Worm (Caenorhabditis elegans) whole organism, L2 larva: ENCODE results near the gene C18F10.7.

Experiments
- C34F6.9 ChIP-seq: fragments of 150-350 bp; optimal IDR thresholded peaks from 2 replicates; lab custom pipeline; 2014; ENCODE audit warnings: missing biosample characterization, missing genetic modification characterization
- F13H6.1 ChIP-seq: sonication (generic microtip); optimal IDR thresholded peaks from 2 replicates; lab custom pipeline; 2016; ENCODE audit warnings: missing genetic modification characterization, missing compliant biosample characterization
- R02D3.7 ChIP-seq: fragments of 150-350 bp; optimal IDR thresholded peaks from 2 replicates; lab custom pipeline; 2014; ENCODE audit warnings: missing biosample characterization, missing genetic modification characterization
- Y55F3AM.14 ChIP-seq: fragments of 200-800 bp; sonication (Bioruptor generic); optimal IDR thresholded peaks from 2 replicates; lab custom pipeline; 2018; ENCODE audit warnings: mild to moderate bottlenecking, missing genetic modification characterization, missing compliant biosample characterization
- ZK546.5 ChIP-seq: sonication (generic microtip); optimal IDR thresholded peaks from 2 replicates; lab custom pipeline; 2017; ENCODE audit warnings: missing biosample characterization, missing genetic modification characterization
- aly-2 ChIP-seq: fragments of 150-350 bp; optimal IDR thresholded peaks from 2 replicates; lab custom pipeline; 2014; ENCODE audit warnings: missing biosample characterization, missing genetic modification characterization
- ama-1 ChIP-seq: fragments of 150-350 bp; optimal IDR thresholded peaks from 2 replicates; lab custom pipeline; 2018; ENCODE audit warnings: inconsistent platforms
- blmp-1 ChIP-seq: sonication (generic microtip); optimal IDR thresholded peaks from 2 replicates; lab custom pipeline; 2017; ENCODE audit warnings: missing genetic modification characterization, mild to moderate bottlenecking, missing compliant biosample characterization, antibody characterized with exemption, moderate library complexity; ENCODE audit not compliant: insufficient read depth
- ceh-16 ChIP-seq: fragments of 150-350 bp; optimal IDR thresholded peaks from 2 replicates; lab custom pipeline; 2014; ENCODE audit warnings: missing biosample characterization, missing genetic modification characterization
- crh-2 ChIP-seq: sonication (generic microtip); optimal IDR thresholded peaks from 2 replicates; lab custom pipeline; 2017; ENCODE audit warnings: missing biosample characterization, missing genetic modification characterization
- dmd-4 ChIP-seq: sonication (generic microtip); optimal IDR thresholded peaks from 2 replicates; lab custom pipeline; 2017; ENCODE audit warnings: missing biosample characterization, missing genetic modification characterization
- egl-27 ChIP-seq: sonication (generic microtip); optimal IDR thresholded peaks from 3 replicates; lab custom pipeline; 2017; ENCODE audit warnings: missing biosample characterization, missing genetic modification reagents, missing genetic modification characterization
- elt-1 ChIP-seq: fragments of 150-350 bp; optimal IDR thresholded peaks from 2 replicates; lab custom pipeline; 2014; ENCODE audit warnings: missing biosample characterization, missing genetic modification characterization
- elt-3 ChIP-seq: sonication (generic microtip); optimal IDR thresholded peaks from 2 replicates; lab custom pipeline; 2017; ENCODE audit warnings: missing biosample characterization, missing genetic modification characterization
- fos-1 ChIP-seq: fragments of 150-350 bp; optimal IDR thresholded peaks from 2 replicates; lab custom pipeline; 2014; ENCODE audit warnings: missing biosample characterization, missing genetic modification characterization
- gmeb-1 ChIP-seq: fragments of 150-350 bp; optimal IDR thresholded peaks from 2 replicates; lab custom pipeline; 2014; ENCODE audit warnings: missing biosample characterization, missing genetic modification characterization
- lin-11 ChIP-seq: fragments of 150-350 bp; sonication (generic microtip); optimal IDR thresholded peaks from 2 replicates; lab custom pipeline; 2014; ENCODE audit warnings: missing biosample characterization, missing genetic modification characterization, inconsistent platforms, mixed read lengths
- lin-13 ChIP-seq: fragments of 150-350 bp; optimal IDR thresholded peaks from 2 replicates; lab custom pipeline; 2014; ENCODE audit warnings: missing biosample characterization, missing genetic modification reagents, missing genetic modification characterization
- lin-39 ChIP-seq: fragments of 150-350 bp; optimal IDR thresholded peaks from 2 replicates; lab custom pipeline; 2014; ENCODE audit warnings: missing biosample characterization, missing genetic modification reagents, missing genetic modification characterization
- lsy-2 ChIP-seq, 2 experiments: fragments of 150-350 bp in 1 of 2; sonication (generic microtip) in 1 of 2; optimal IDR thresholded peaks; 2 replicates each; lab custom pipeline; 2014 to 2017; ENCODE audit warnings: missing biosample characterization in 2 of 2, missing genetic modification characterization in 2 of 2
- mab-5 ChIP-seq: fragments of 150-350 bp; optimal IDR thresholded peaks from 2 replicates; lab custom pipeline; 2014; ENCODE audit warnings: missing biosample characterization, missing genetic modification characterization
- mdl-1 ChIP-seq, 2 experiments: fragments of 150-350 bp in 1 of 2; sonication (generic microtip) in 1 of 2; optimal IDR thresholded peaks; 2 replicates each; lab custom pipeline; 2017; ENCODE audit warnings: missing biosample characterization in 2 of 2, missing genetic modification characterization in 2 of 2
- nhr-10 ChIP-seq: sonication (generic microtip); optimal IDR thresholded peaks from 2 replicates; lab custom pipeline; 2017; ENCODE audit warnings: missing biosample characterization, missing genetic modification characterization
- nhr-11 ChIP-seq: fragments of 150-350 bp; optimal IDR thresholded peaks from 2 replicates; lab custom pipeline; 2014; ENCODE audit warnings: missing biosample characterization, missing genetic modification characterization
- nhr-12 ChIP-seq: fragments of 150-350 bp; optimal IDR thresholded peaks from 2 replicates; lab custom pipeline; 2014; ENCODE audit warnings: missing biosample characterization, missing genetic modification characterization
- nhr-129 ChIP-seq: fragments of 150-350 bp; optimal IDR thresholded peaks from 2 replicates; lab custom pipeline; 2014; ENCODE audit warnings: missing biosample characterization, missing genetic modification characterization
- nhr-21 ChIP-seq: fragments of 150-350 bp; optimal IDR thresholded peaks from 2 replicates; lab custom pipeline; 2014; ENCODE audit warnings: missing biosample characterization, missing genetic modification characterization
- nhr-23 ChIP-seq: fragments of 150-350 bp; optimal IDR thresholded peaks from 2 replicates; lab custom pipeline; 2014; ENCODE audit warnings: missing biosample characterization, missing genetic modification reagents, missing genetic modification characterization
- nhr-237 ChIP-seq: fragments of 150-350 bp; optimal IDR thresholded peaks from 2 replicates; lab custom pipeline; 2014; ENCODE audit warnings: missing biosample characterization, missing genetic modification characterization
- nhr-25 ChIP-seq: fragments of 150-350 bp; sonication (generic microtip); optimal IDR thresholded peaks from 3 replicates; lab custom pipeline; 2014; ENCODE audit warnings: missing biosample characterization, missing genetic modification characterization
- nhr-6 ChIP-seq: fragments of 150-350 bp; optimal IDR thresholded peaks from 2 replicates; lab custom pipeline; 2014; ENCODE audit warnings: missing biosample characterization, missing genetic modification characterization
- nhr-77 ChIP-seq: fragments of 150-350 bp; optimal IDR thresholded peaks from 2 replicates; lab custom pipeline; 2014; ENCODE audit warnings: missing biosample characterization, missing genetic modification characterization
- peb-1 ChIP-seq: fragments of 150-350 bp; optimal IDR thresholded peaks from 2 replicates; lab custom pipeline; 2014; ENCODE audit warnings: missing biosample characterization, missing genetic modification characterization
- sem-4 ChIP-seq: fragments of 150-350 bp; optimal IDR thresholded peaks from 2 replicates; lab custom pipeline; 2014; ENCODE audit warnings: missing biosample characterization, missing genetic modification reagents, missing genetic modification characterization
- skn-1 ChIP-seq: sonication (generic microtip); optimal IDR thresholded peaks from 2 replicates; lab custom pipeline; 2017; ENCODE audit warnings: missing biosample characterization, missing genetic modification characterization
- sma-3 ChIP-seq: sonication (generic microtip); optimal IDR thresholded peaks from 2 replicates; lab custom pipeline; 2016; ENCODE audit warnings: missing genetic modification reagents, missing genetic modification characterization, missing compliant biosample characterization
- sma-9 ChIP-seq, 2 experiments: fragments of 150-350 bp in 1 of 2; sonication (generic microtip) in 1 of 2; optimal IDR thresholded peaks; 2 replicates each; lab custom pipeline; 2014 to 2016; ENCODE audit warnings: missing genetic modification characterization in 2 of 2, mild to moderate bottlenecking in 1 of 2, missing biosample characterization in 1 of 2, missing compliant biosample characterization in 1 of 2, missing genetic modification reagents in 1 of 2, moderate library complexity in 1 of 2
- snpc-4 ChIP-seq: fragments of 150-350 bp; optimal IDR thresholded peaks from 2 replicates; lab custom pipeline; 2014; ENCODE audit warnings: missing biosample characterization, missing genetic modification characterization
- unc-39 ChIP-seq: fragments of 150-350 bp; optimal IDR thresholded peaks from 2 replicates; lab custom pipeline; 2014; ENCODE audit warnings: missing biosample characterization, missing genetic modification characterization
- unc-55 ChIP-seq: fragments of 150-350 bp; sonication (generic microtip); optimal IDR thresholded peaks from 3 replicates; lab custom pipeline; 2014; ENCODE audit warnings: missing biosample characterization, missing genetic modification reagents, missing genetic modification characterization
- unc-62 ChIP-seq: fragments of 150-350 bp; optimal IDR thresholded peaks from 2 replicates; lab custom pipeline; 2014; ENCODE audit warnings: missing biosample characterization, missing genetic modification reagents, missing genetic modification characterization
- zag-1 ChIP-seq: fragments of 150-350 bp; optimal IDR thresholded peaks from 2 replicates; lab custom pipeline; 2014; ENCODE audit warnings: missing biosample characterization, missing genetic modification characterization
- ztf-1 ChIP-seq: fragments of 200-800 bp; sonication (Bioruptor generic); conservative IDR thresholded peaks from 2 replicates; pipeline ENCODE4 v1.3.6; 2022; ENCODE audit warnings: missing genetic modification characterization, missing compliant biosample characterization
- ztf-4 ChIP-seq: fragments of 150-350 bp; optimal IDR thresholded peaks from 2 replicates; lab custom pipeline; 2014; ENCODE audit warnings: missing biosample characterization, missing genetic modification characterization

C18F10.7 gene

ce11 chrIII:6287195-6287594 is 9.0 kb upstream of the C18F10.7 start, which contains the start of gene F47D12.6:
Gene F47D12.6, minus strand, starts transcription at chrIII:6287295.
- TF ChIP-seq fos-1 (tag; lab: Kevin White, UChicago) (peak; percentile 41), R02D3.7 (no peak)

ce11 chrIII:6285890-6286289 is 7.7 kb upstream of the C18F10.7 start, which contains the start of gene gadr-3:
Gene gadr-3, minus strand, starts transcription at chrIII:6285990.
- TF ChIP-seq lin-11 (no peak), F13H6.1 (tag; lab: Kevin White, UChicago) (no peak), ZK546.5 (tag; lab: Kevin White, UChicago) (no peak), nhr-77 (tag; lab: Kevin White, UChicago) (no peak), ama-1 (lab: Kevin White, UChicago) (no peak), unc-55 (GFP tag; lab: Kevin White, UChicago) (no peak), ceh-16 (no peak), R02D3.7 (no peak), elt-1 (tag; lab: Kevin White, UChicago) (no peak), sem-4 (no peak), snpc-4 (tag; lab: Kevin White, UChicago) (no peak)

- no peak for TF ChIP-seq unc-55 (GFP tag; lab: Kevin White, UChicago)
- TF ChIP-seq fos-1 (tag; lab: Kevin White, UChicago) = no peak
- no peak for TF ChIP-seq nhr-10 (tag; lab: Kevin White, UChicago)
- no peak for TF ChIP-seq elt-3
- no peak for TF ChIP-seq blmp-1 (tag; lab: Kevin White, UChicago)
- TF ChIP-seq peb-1 (tag; lab: Kevin White, UChicago) = no peak
- no peak for TF ChIP-seq nhr-237
- TF ChIP-seq F13H6.1 (tag; lab: Kevin White, UChicago) = no peak
- TF ChIP-seq elt-1 (tag; lab: Kevin White, UChicago) = no peak
- no peak for TF ChIP-seq lsy-2 (tag; optimal IDR thresholded peaks at IDR 0.05; lab: Kevin White, UChicago)
- TF ChIP-seq skn-1 (tag; lab: Kevin White, UChicago) = no peak
- TF ChIP-seq nhr-77 (tag; lab: Kevin White, UChicago) = no peak
- no peak for TF ChIP-seq mdl-1 (tag; optimal IDR thresholded peaks at IDR 0.05; lab: Kevin White, UChicago)
- no peak for TF ChIP-seq crh-2
- no peak for TF ChIP-seq nhr-6 (tag; lab: Kevin White, UChicago)
- no peak for TF ChIP-seq sem-4
- TF ChIP-seq, all 48 proteins: peak for 0
These were observed 4.9 kb upstream of the C18F10.7 start for ce11 chrIII:6283024-6283423.

- TF ChIP-seq R02D3.7 = no peak
- TF ChIP-seq lin-11 = peak; percentile 43
- TF ChIP-seq ztf-1 (GFP tag; lab: Robert Waterston, UW) = no peak
- TF ChIP-seq unc-55 (GFP tag; lab: Kevin White, UChicago) = peak; percentile 82
- no peak for TF ChIP-seq unc-39
- peak; percentile 5 for TF ChIP-seq ZK546.5 (tag; lab: Kevin White, UChicago)
- TF ChIP-seq unc-62 = peak; percentile 44
- TF ChIP-seq nhr-129 (tag; lab: Kevin White, UChicago) = peak; percentile 93
- no peak for TF ChIP-seq peb-1 (tag; lab: Kevin White, UChicago)
- no peak for TF ChIP-seq nhr-12
- peak; percentile 83 for TF ChIP-seq nhr-25 (tag; lab: Kevin White, UChicago)
- TF ChIP-seq lin-39 = no peak
- TF ChIP-seq zag-1 (tag; lab: Kevin White, UChicago) = peak; percentile 52
- peak; percentile 74 for TF ChIP-seq sma-3 (GFP tag; lab: Kevin White, UChicago)
- peak; percentile 64 for TF ChIP-seq ceh-16
- no peak for TF ChIP-seq elt-3
- TF ChIP-seq mdl-1 (tag; optimal IDR thresholded peaks at IDR 0.05; lab: Kevin White, UChicago) = peak; percentile 54 to 75
- peak; percentile 60 for TF ChIP-seq gmeb-1
- TF ChIP-seq nhr-21 (tag; lab: Kevin White, UChicago) = peak; percentile 89
- TF ChIP-seq aly-2 (tag; lab: Kevin White, UChicago) = no peak
- no peak for TF ChIP-seq nhr-237
- peak; percentile 73 for TF ChIP-seq ztf-4 (tag; lab: Kevin White, UChicago)
- TF ChIP-seq ama-1 (lab: Kevin White, UChicago) = no peak
- TF ChIP-seq nhr-10 (tag; lab: Kevin White, UChicago) = no peak
- no peak for TF ChIP-seq elt-1 (tag; lab: Kevin White, UChicago)
- TF ChIP-seq Y55F3AM.14 (GFP tag; lab: Kevin White, UChicago) = peak; percentile 67
- TF ChIP-seq egl-27 = peak; percentile 88
- no peak for TF ChIP-seq nhr-23 (tag; lab: Kevin White, UChicago)
- TF ChIP-seq crh-2 = peak; percentile 83
- TF ChIP-seq lin-13 = peak; percentile 54
- TF ChIP-seq nhr-6 (tag; lab: Kevin White, UChicago) = peak; percentile 87
- TF ChIP-seq nhr-11 (tag; lab: Kevin White, UChicago) = no peak
- TF ChIP-seq dmd-4 (tag; lab: Kevin White, UChicago) = peak; percentile 55
- TF ChIP-seq C34F6.9 (tag; lab: Kevin White, UChicago) = peak; percentile 83
- TF ChIP-seq skn-1 (tag; lab: Kevin White, UChicago) = no peak
- peak; percentile 68 for TF ChIP-seq fos-1 (tag; lab: Kevin White, UChicago)
- TF ChIP-seq sma-9 (GFP tag; optimal IDR thresholded peaks at IDR 0.05; lab: Kevin White, UChicago) = peak; percentile 92
- TF ChIP-seq sma-9 (tag; optimal IDR thresholded peaks at IDR 0.05; lab: Kevin White, UChicago) = no peak
- peak; percentile 43 for TF ChIP-seq mab-5
- TF ChIP-seq snpc-4 (tag; lab: Kevin White, UChicago) = peak; percentile 66
These were observed 2.0 kb upstream of the C18F10.7 start, which contains the start of gene hmg-1.2 for ce11 chrIII:6280070-6280596. Gene hmg-1.2, plus strand, starts transcription at chrIII:6280380.
